Worm (Caenorhabditis elegans) whole organism, dauer: ENCODE results near the gene Y37E11AL.3.

Experiments
- unc-62 ChIP-seq: sonication (generic microtip); optimal IDR thresholded peaks from 2 replicates; lab custom pipeline; 2017; ENCODE audit warnings: missing biosample characterization, missing genetic modification reagents, missing genetic modification characterization

Y37E11AL.3 gene

ce11 chrIV:3736244-3736643 lies 41.5 kb downstream of the Y37E11AL.3 start:
- no peak for TF ChIP-seq unc-62

- TF ChIP-seq unc-62, result no peak
Observed at ce11 chrIV:3738655-3739403, 44.1 kb downstream of the Y37E11AL.3 start, which contains the start of gene nape-2. nape-2 (minus strand) TSS chrIV:3738925.

- TF ChIP-seq unc-62, result no peak
Observed at ce11 chrIV:3740830-3741477, 46.2 kb downstream of the Y37E11AL.3 start, which contains the start of gene nape-1. nape-1 (minus strand) TSS chrIV:3740880.

ce11 chrIV:3741874-3742273 lies 47.1 kb downstream of the Y37E11AL.3 start:
- TF ChIP-seq unc-62, result no peak

ce11 chrIV:3742426-3742839 lies 47.7 kb downstream of the Y37E11AL.3 start:
- TF ChIP-seq unc-62, result no peak

ce11 chrIV:3743748-3744147 lies 49.0 kb downstream of the Y37E11AL.3 start, which contains the start of gene siah-1:
siah-1 (plus strand) TSS chrIV:3744048.
- TF ChIP-seq unc-62, result no peak

ce11 chrIV:3745806-3746205 lies 51.1 kb downstream of the Y37E11AL.3 start:
- TF ChIP-seq unc-62, result no peak
